Fruit fly (Drosophila melanogaster): ENCODE results near the gene CheB93b.

DNA sequence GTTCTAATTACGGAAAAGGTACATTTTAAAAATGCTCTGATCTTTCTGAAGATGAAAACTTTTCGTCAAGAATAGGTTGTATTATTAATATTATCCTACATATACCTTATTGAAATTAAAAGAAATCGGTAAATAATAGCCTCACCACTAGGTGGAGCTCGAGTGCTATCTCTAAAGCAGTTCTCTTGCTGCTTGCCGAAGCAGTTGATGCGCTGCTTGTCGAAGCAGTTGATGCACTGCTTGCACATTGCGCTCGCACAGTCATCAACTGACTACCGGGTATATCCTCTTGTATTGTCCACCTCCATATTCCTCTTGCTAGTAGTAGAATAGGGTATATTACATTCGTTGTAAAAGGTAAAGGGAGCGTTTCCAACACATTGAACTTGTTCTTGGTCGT, 551 bp upstream of the CheB93b start:
- TF ChIP-seq CTCF (optimal IDR thresholded peaks at IDR 0.05): peak; percentile 98 to 99
- no peak for TF ChIP-seq CG8478 (optimal IDR thresholded peaks at IDR 0.05)

All from S2 (cell line).